Worm (Caenorhabditis elegans): ENCODE results near the gene F31F4.1.

DNA sequence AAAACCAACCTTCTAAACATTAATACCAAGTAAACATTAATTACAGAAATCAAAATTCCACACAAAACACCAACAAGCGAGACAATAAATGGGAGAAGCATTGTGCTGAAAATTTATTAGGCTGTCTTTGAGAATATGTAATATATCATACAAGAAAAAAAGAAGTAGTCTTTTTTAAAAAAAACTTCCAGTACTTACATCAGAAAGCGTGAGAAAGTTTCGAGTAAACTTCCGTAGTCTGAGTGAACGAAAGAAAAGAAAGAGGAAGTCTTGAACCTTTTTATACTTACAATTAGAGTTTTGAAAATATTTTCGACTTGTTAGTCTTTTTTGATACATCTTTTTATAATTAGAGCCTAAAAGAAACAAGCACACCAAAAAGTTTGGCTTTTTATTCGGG, 35.9 kb downstream of the F31F4.1 start, which contains the start of gene srbc-40:
- TF ChIP-seq flt-1 (GFP tag; IDR thresholded peaks at IDR 0.05), result no peak
- no peak for TF ChIP-seq ztf-29 (GFP tag; IDR thresholded peaks at IDR 0.05)
